Fruit fly (Drosophila melanogaster) whole organism, wandering third instar larva: Measurements from ENCODE around the gene Grx5.
A peak's percentile ranks its signal among the peaks of the same experiment; 100 is the strongest.

ENCODE experiments used
- Dif ChIP-seq: fragments of 200-275, 200-300 bp; sonication (Bioruptor generic); optimal IDR thresholded peaks from 2 replicates; lab custom pipeline; 2018; ENCODE audit warnings: missing biosample characterization, missing genetic modification characterization; ENCODE audit not compliant: partially characterized antibody
- Myc ChIP-seq: fragments of >200 bp; optimal IDR thresholded peaks from 2 replicates; lab custom pipeline; 2017
- N ChIP-seq: fragments of >200 bp; optimal IDR thresholded peaks from 2 replicates; lab custom pipeline; 2018; ENCODE audit warnings: missing biosample characterization, missing external identifiers, missing genetic modification characterization
- dl ChIP-seq, 2 experiments: fragments of 175-275, 200-275 bp in 1 of 2; fragments of 200-275 bp in 1 of 2; sonication (Bioruptor generic); optimal IDR thresholded peaks; lab custom pipeline; 2018; ENCODE audit warnings: mild to moderate bottlenecking in 2 of 2, missing biosample characterization in 2 of 2, missing genetic modification characterization in 2 of 2, moderate library complexity in 2 of 2; ENCODE audit not compliant: partially characterized antibody in 2 of 2, insufficient read depth in 1 of 2
- ey ChIP-seq: fragments of 200-800 bp; sonication (Bioruptor generic); optimal IDR thresholded peaks from 2 replicates; lab custom pipeline; 2016; ENCODE audit warnings: missing biosample characterization, missing genetic modification characterization
- h ChIP-seq: fragments of 200-800 bp; sonication (Bioruptor generic); optimal IDR thresholded peaks from 3 replicates; lab custom pipeline; 2016; ENCODE audit warnings: missing biosample characterization, mild to moderate bottlenecking, missing genetic modification characterization
- pan ChIP-seq: fragments of >200 bp; optimal IDR thresholded peaks from 2 replicates; lab custom pipeline; 2017
- psq ChIP-seq: fragments of 200-800 bp; sonication (Bioruptor generic); optimal IDR thresholded peaks from 3 replicates; lab custom pipeline; 2017; ENCODE audit warnings: missing biosample characterization, mild to moderate bottlenecking, missing genetic modification characterization, moderate library complexity
- usp ChIP-seq: fragments of >200 bp; optimal IDR thresholded peaks from 2 replicates; lab custom pipeline; 2017; ENCODE audit warnings: missing biosample characterization, missing genetic modification characterization

- no peak for TF ChIP-seq Dif (GFP tag; lab: Kevin White, UChicago)
- no peak for TF ChIP-seq Myc
- TF ChIP-seq dl (GFP tag; optimal IDR thresholded peaks at IDR 0.05; lab: Kevin White, UChicago; ENCODE audit: insufficient read depth in 1 of 2, partially characterized antibody in 2 of 2): no peak
- no peak for TF ChIP-seq ey (GFP tag; lab: Kevin White, UChicago)
- no peak for TF ChIP-seq h (GFP tag; lab: Kevin White, UChicago)
- TF ChIP-seq psq: peak; percentile 63
- no peak for TF ChIP-seq usp (GFP tag; lab: Kevin White, UChicago)
- no peak for TF ChIP-seq N (GFP tag; lab: Kevin White, UChicago)
- no peak for TF ChIP-seq pan (lab: Kevin White, UChicago)
Measured at dm6 chrX:14825470-14825787, 12.6 kb downstream of the Grx5 start.
